Worm (Caenorhabditis elegans) whole organism, L1 larva: Measurements from ENCODE around the gene pgp-11.

ENCODE experiments used
- ama-1 ChIP-seq: fragments of 150-350 bp; optimal IDR thresholded peaks from 2 replicates; lab custom pipeline; 2014
- grh-1 ChIP-seq: fragments of 200-800 bp; sonication (Bioruptor generic); IDR thresholded peaks from 2 replicates; pipeline ENCODE4 v1.3.6; 2022; ENCODE audit warnings: missing genetic modification reagents, missing genetic modification characterization, missing compliant biosample characterization
- nhr-237 ChIP-seq: fragments of 150-350 bp; optimal IDR thresholded peaks from 2 replicates; lab custom pipeline; 2014; ENCODE audit warnings: missing biosample characterization, missing genetic modification characterization
- sptf-1 ChIP-seq: fragments of 150-350 bp; optimal IDR thresholded peaks from 2 replicates; lab custom pipeline; 2014; ENCODE audit warnings: missing biosample characterization, missing genetic modification characterization
- unc-130 ChIP-seq: fragments of 150-350 bp; optimal IDR thresholded peaks from 2 replicates; lab custom pipeline; 2017; ENCODE audit warnings: missing biosample characterization, missing genetic modification characterization, inconsistent platforms

ce11 chrII:8042289-8042688 is 38.2 kb upstream of the pgp-11 start, which contains the start of gene T05H10.1:
- TF ChIP-seq grh-1 (no peak), ama-1 (lab: Kevin White, UChicago) (no peak), sptf-1 (no peak), nhr-237 (tag; lab: Kevin White, UChicago) (no peak), unc-130 (no peak)
